Worm (Caenorhabditis elegans) whole organism, mixed stage, embryonic: ENCODE data around the gene clec-239.

Experiments
- elt-3 ChIP-seq: fragments of 150-350 bp; optimal IDR thresholded peaks from 2 replicates; lab custom pipeline; 2014; ENCODE audit warnings: missing biosample characterization, missing genetic modification characterization
- nhr-237 ChIP-seq: fragments of 150-350 bp; optimal IDR thresholded peaks from 2 replicates; lab custom pipeline; 2014; ENCODE audit warnings: missing biosample characterization, missing genetic modification characterization
- pha-4 ChIP-seq: fragments of 150-350 bp; optimal IDR thresholded peaks from 2 replicates; lab custom pipeline; 2018; ENCODE audit warnings: missing biosample characterization, missing genetic modification reagents, missing genetic modification characterization
- snpc-4 ChIP-seq: fragments of 150-350 bp; optimal IDR thresholded peaks from 2 replicates; lab custom pipeline; 2014; ENCODE audit warnings: missing biosample characterization, missing genetic modification characterization
- sptf-1 ChIP-seq: sonication (generic microtip); optimal IDR thresholded peaks from 2 replicates; lab custom pipeline; 2017; ENCODE audit warnings: mild to moderate bottlenecking, missing genetic modification characterization, moderate library complexity, missing compliant biosample characterization

ce11 chrV:16921952-16922351 is 34.4 kb upstream of the clec-239 start, which contains the start of gene Y102A5C.4:
- no peak for TF ChIP-seq sptf-1
- no peak for TF ChIP-seq elt-3 (tag; lab: Kevin White, UChicago)
- TF ChIP-seq pha-4 (tag; lab: Kevin White, UChicago): no peak
- no peak for TF ChIP-seq nhr-237
- TF ChIP-seq snpc-4 (tag; lab: Kevin White, UChicago): no peak
